Worm (Caenorhabditis elegans) whole organism, L4 larva: ENCODE measurements around the gene C03H5.4.

Experiments
- D1046.2 ChIP-seq: fragments of 200-800 bp; sonication (Bioruptor generic); IDR thresholded peaks from 2 replicates; pipeline ENCODE4 v1.3.6; 2022; ENCODE audit warnings: missing genetic modification characterization, missing compliant biosample characterization
- F37D6.2 ChIP-seq: sonication (generic microtip); optimal IDR thresholded peaks from 2 replicates; lab custom pipeline; 2016; ENCODE audit warnings: mild to moderate bottlenecking, missing genetic modification characterization, missing compliant biosample characterization
- Y48G9A.11 ChIP-seq: fragments of 200-800 bp; sonication (Bioruptor generic); IDR thresholded peaks from 2 replicates; pipeline ENCODE4 v1.3.6; 2022; ENCODE audit warnings: missing genetic modification reagents, missing genetic modification characterization, missing compliant biosample characterization
- ZK546.5 ChIP-seq, 2 experiments: sonication (generic microtip); optimal IDR thresholded peaks; 2 replicates each; lab custom pipeline; 2017; ENCODE audit warnings: missing biosample characterization in 2 of 2, missing genetic modification characterization in 2 of 2
- aha-1 ChIP-seq: fragments of 150-350 bp; peaks from one replicate; lab custom pipeline; 2014; ENCODE audit warnings: missing biosample characterization, missing genetic modification characterization
- arid-1 ChIP-seq: fragments of 200-800 bp; sonication (Bioruptor generic); conservative IDR thresholded peaks from 2 replicates; pipeline ENCODE4 v1.3.6; 2022; ENCODE audit warnings: missing genetic modification reagents, missing genetic modification characterization, missing compliant biosample characterization
- ceh-44 ChIP-seq: fragments of 200-800 bp; sonication (Bioruptor generic); IDR thresholded peaks from 2 replicates; pipeline ENCODE4 v1.3.6; 2022; ENCODE audit warnings: missing genetic modification reagents, missing genetic modification characterization, missing compliant biosample characterization
- daf-12 ChIP-seq: fragments of 150-350 bp; optimal IDR thresholded peaks from 2 replicates; lab custom pipeline; 2014; ENCODE audit warnings: missing biosample characterization, missing genetic modification reagents, missing genetic modification characterization
- daf-16 ChIP-seq, 3 experiments: sonication (generic microtip); optimal IDR thresholded peaks; 2 replicates each; lab custom pipeline; 2016 to 2017; ENCODE audit warnings: missing genetic modification characterization in 3 of 3, missing genetic modification reagents in 3 of 3, mild to moderate bottlenecking in 2 of 3, missing compliant biosample characterization in 2 of 3, missing biosample characterization in 1 of 3, moderate library complexity in 1 of 3
- daf-19 ChIP-seq: fragments of 200-800 bp; sonication (Bioruptor generic); conservative IDR thresholded peaks from 2 replicates; pipeline ENCODE4 v1.3.6; 2022; ENCODE audit warnings: missing genetic modification characterization, missing compliant biosample characterization
- duxl-1 ChIP-seq: sonication (generic microtip); optimal IDR thresholded peaks from 2 replicates; lab custom pipeline; 2016; ENCODE audit warnings: mild to moderate bottlenecking, missing genetic modification characterization, moderate library complexity, missing compliant biosample characterization; ENCODE audit not compliant: poor library complexity
- dve-1 ChIP-seq: sonication (generic microtip); optimal IDR thresholded peaks from 2 replicates; lab custom pipeline; 2017; ENCODE audit warnings: antibody characterized with exemption, mild to moderate bottlenecking, missing genetic modification characterization, missing compliant biosample characterization; ENCODE audit not compliant: insufficient read depth
- fkh-10 ChIP-seq: fragments of 150-350 bp; optimal IDR thresholded peaks from 2 replicates; lab custom pipeline; 2014; ENCODE audit warnings: missing biosample characterization, missing genetic modification reagents, missing genetic modification characterization
- hlh-11 ChIP-seq: fragments of 200-800 bp; sonication (Bioruptor generic); optimal IDR thresholded peaks from 2 replicates; lab custom pipeline; 2018; ENCODE audit warnings: mild to moderate bottlenecking, missing genetic modification characterization, missing compliant biosample characterization
- hmg-1.1 ChIP-seq: fragments of 200-800 bp; sonication (Bioruptor generic); IDR thresholded peaks from 2 replicates; pipeline ENCODE4 v1.3.6; 2022; ENCODE audit warnings: missing genetic modification reagents, missing genetic modification characterization, missing compliant biosample characterization
- lin-1 ChIP-seq: fragments of 200-800 bp; sonication (Bioruptor generic); IDR thresholded peaks from 2 replicates; pipeline ENCODE4 v1.3.6; 2022; ENCODE audit warnings: missing genetic modification reagents, missing genetic modification characterization, missing compliant biosample characterization
- lin-13 ChIP-seq: fragments of 150-350 bp; optimal IDR thresholded peaks from 2 replicates; lab custom pipeline; 2014; ENCODE audit warnings: missing biosample characterization, missing genetic modification reagents, missing genetic modification characterization
- lsy-2 ChIP-seq, 2 experiments: fragments of 150-350 bp in 1 of 2; sonication (generic microtip) in 1 of 2; optimal IDR thresholded peaks; 2 replicates each; lab custom pipeline; 2014 to 2017; ENCODE audit warnings: missing biosample characterization in 2 of 2, missing genetic modification characterization in 2 of 2
- mep-1 ChIP-seq: fragments of 150-350 bp; sonication (generic microtip); optimal IDR thresholded peaks from 3 replicates; lab custom pipeline; 2014; ENCODE audit warnings: missing biosample characterization, missing genetic modification characterization
- mes-2 ChIP-seq: sonication (generic microtip); optimal IDR thresholded peaks from 2 replicates; lab custom pipeline; 2016; ENCODE audit warnings: missing genotype, mild to moderate bottlenecking, missing genetic modification characterization, missing compliant biosample characterization; ENCODE audit not compliant: poor library complexity, severe bottlenecking
- mxl-3 ChIP-seq: fragments of 200-800 bp; sonication (Bioruptor generic); optimal IDR thresholded peaks from 2 replicates; lab custom pipeline; 2018; ENCODE audit warnings: mild to moderate bottlenecking, missing genetic modification characterization, missing compliant biosample characterization
- nhr-10 ChIP-seq: fragments of 150-350 bp; optimal IDR thresholded peaks from 2 replicates; lab custom pipeline; 2014; ENCODE audit warnings: missing biosample characterization, missing genetic modification characterization
- nhr-237 ChIP-seq: sonication (generic microtip); optimal IDR thresholded peaks from 2 replicates; lab custom pipeline; 2017; ENCODE audit warnings: missing biosample characterization, missing genetic modification characterization
- nhr-41 ChIP-seq: fragments of 200-800 bp; sonication (Bioruptor generic); IDR thresholded peaks from 2 replicates; pipeline ENCODE4 v1.3.6; 2022; ENCODE audit warnings: missing genetic modification reagents, missing genetic modification characterization, missing compliant biosample characterization
- pqm-1 ChIP-seq: sonication (generic microtip); optimal IDR thresholded peaks from 2 replicates; lab custom pipeline; 2017; ENCODE audit warnings: missing biosample characterization, missing genetic modification characterization
- rbr-2 ChIP-seq: sonication (generic microtip); optimal IDR thresholded peaks from 2 replicates; lab custom pipeline; 2016; ENCODE audit warnings: missing genotype, missing genetic modification characterization, missing compliant biosample characterization
- saeg-2 ChIP-seq: fragments of 200-800 bp; sonication (Bioruptor generic); IDR thresholded peaks from 2 replicates; pipeline ENCODE4 v1.3.6; 2022; ENCODE audit warnings: missing genetic modification reagents, missing genetic modification characterization, missing compliant biosample characterization
- skn-1 ChIP-seq: fragments of 150-350 bp; optimal IDR thresholded peaks from 2 replicates; lab custom pipeline; 2014; ENCODE audit warnings: missing biosample characterization, missing genetic modification characterization
- spr-3 ChIP-seq: fragments of 200-800 bp; sonication (Bioruptor generic); optimal IDR thresholded peaks from 2 replicates; lab custom pipeline; 2018; ENCODE audit warnings: mild to moderate bottlenecking, missing genetic modification characterization, missing compliant biosample characterization
- unc-130 ChIP-seq: sonication (generic microtip); optimal IDR thresholded peaks from 2 replicates; lab custom pipeline; 2016; ENCODE audit warnings: missing genetic modification reagents, missing genetic modification characterization, missing compliant biosample characterization
- zip-11 ChIP-seq: fragments of 200-800 bp; sonication (Bioruptor generic); IDR thresholded peaks from 2 replicates; pipeline ENCODE4 v1.3.6; 2022; ENCODE audit warnings: missing genetic modification characterization, missing compliant biosample characterization

The C03H5.4 gene

ce11 chrII:388533-388932, 13.5 kb downstream of the C03H5.4 start, which contains the start of gene nstp-4:
TSS of gene nstp-4 (plus strand) at chrII:388833.
- no peak for TF ChIP-seq ZK546.5 (tag; optimal IDR thresholded peaks at IDR 0.05; lab: Kevin White, UChicago)
- no peak for TF ChIP-seq rbr-2
- TF ChIP-seq duxl-1 (tag; lab: Kevin White, UChicago): no peak
- TF ChIP-seq daf-16 (GFP tag; optimal IDR thresholded peaks at IDR 0.05; lab: Kevin White, UChicago): no peak
- TF ChIP-seq daf-16 (tag; optimal IDR thresholded peaks at IDR 0.05; lab: Kevin White, UChicago): no peak
- no peak for TF ChIP-seq skn-1 (tag; lab: Kevin White, UChicago)
- no peak for TF ChIP-seq Y48G9A.11 (GFP tag; lab: Robert Waterston, UW)
- no peak for TF ChIP-seq unc-130

- no peak for TF ChIP-seq nhr-10
- no peak for TF ChIP-seq daf-19 (GFP tag; lab: Robert Waterston, UW)
- no peak for TF ChIP-seq mes-2 (tag; lab: Kevin White, UChicago)
- no peak for TF ChIP-seq fkh-10 (GFP tag; lab: Kevin White, UChicago)
- no peak for TF ChIP-seq aha-1 (tag; lab: Kevin White, UChicago)
- no peak for TF ChIP-seq ZK546.5 (tag; optimal IDR thresholded peaks at IDR 0.05; lab: Kevin White, UChicago)
- no peak for TF ChIP-seq arid-1
- TF ChIP-seq pqm-1 (tag; lab: Kevin White, UChicago): no peak
- TF ChIP-seq spr-3 (GFP tag; lab: Kevin White, UChicago): no peak
- no peak for TF ChIP-seq zip-11 (GFP tag; lab: Robert Waterston, UW)
- TF ChIP-seq unc-130: no peak
- TF ChIP-seq saeg-2 (GFP tag; lab: Robert Waterston, UW): no peak
- TF ChIP-seq daf-12 (tag; lab: Kevin White, UChicago): no peak
- TF ChIP-seq nhr-237 (tag; lab: Kevin White, UChicago): no peak
- no peak for TF ChIP-seq ceh-44 (GFP tag; lab: Robert Waterston, UW)
Measured at ce11 chrII:399321-399720, 24.3 kb downstream of the C03H5.4 start, which contains the start of gene C03H5.6. TSS of gene C03H5.6 (minus strand) at chrII:399421.

ce11 chrII:400167-400566, 25.1 kb downstream of the C03H5.4 start:
- TF ChIP-seq mxl-3 (GFP tag; lab: Kevin White, UChicago) (no peak), aha-1 (tag; lab: Kevin White, UChicago) (peak; percentile 8)
- TF ChIP-seq, all 104 proteins: peak for 1

ce11 chrII:401211-401610, 26.2 kb downstream of the C03H5.4 start:
- TF ChIP-seq nhr-41 (GFP tag; lab: Robert Waterston, UW) (no peak), lsy-2 (tag; optimal IDR thresholded peaks at IDR 0.05; lab: Kevin White, UChicago) (peak in 1 of 2 experiments; percentile 34), aha-1 (tag; lab: Kevin White, UChicago) (peak; percentile 89), fkh-10 (GFP tag; lab: Kevin White, UChicago) (peak; percentile 48), F37D6.2 (tag; lab: Kevin White, UChicago) (peak; percentile 26), mes-2 (tag; lab: Kevin White, UChicago) (peak; percentile 6), hlh-11 (tag; lab: Kevin White, UChicago) (no peak), lin-13 (no peak), rbr-2 (peak; percentile 18), lin-1 (GFP tag; lab: Robert Waterston, UW) (no peak), mep-1 (tag; lab: Kevin White, UChicago) (peak; percentile 48), hmg-1.1 (GFP tag; lab: Robert Waterston, UW) (peak; percentile 64)

- no peak for TF ChIP-seq D1046.2 (GFP tag; lab: Robert Waterston, UW)
- peak; percentile 28 for TF ChIP-seq dve-1 (tag; lab: Kevin White, UChicago)
- TF ChIP-seq pqm-1 (tag; lab: Kevin White, UChicago): peak; percentile 84
- TF ChIP-seq, all 104 proteins: peak for 2
Measured at ce11 chrII:402435-402834, 27.4 kb downstream of the C03H5.4 start, which contains the start of gene clec-10. TSS of gene clec-10 (plus strand) at chrII:402678.
